Fruit fly (Drosophila melanogaster): ENCODE measurements around the gene Ost48.

Ost48 gene

DNA sequence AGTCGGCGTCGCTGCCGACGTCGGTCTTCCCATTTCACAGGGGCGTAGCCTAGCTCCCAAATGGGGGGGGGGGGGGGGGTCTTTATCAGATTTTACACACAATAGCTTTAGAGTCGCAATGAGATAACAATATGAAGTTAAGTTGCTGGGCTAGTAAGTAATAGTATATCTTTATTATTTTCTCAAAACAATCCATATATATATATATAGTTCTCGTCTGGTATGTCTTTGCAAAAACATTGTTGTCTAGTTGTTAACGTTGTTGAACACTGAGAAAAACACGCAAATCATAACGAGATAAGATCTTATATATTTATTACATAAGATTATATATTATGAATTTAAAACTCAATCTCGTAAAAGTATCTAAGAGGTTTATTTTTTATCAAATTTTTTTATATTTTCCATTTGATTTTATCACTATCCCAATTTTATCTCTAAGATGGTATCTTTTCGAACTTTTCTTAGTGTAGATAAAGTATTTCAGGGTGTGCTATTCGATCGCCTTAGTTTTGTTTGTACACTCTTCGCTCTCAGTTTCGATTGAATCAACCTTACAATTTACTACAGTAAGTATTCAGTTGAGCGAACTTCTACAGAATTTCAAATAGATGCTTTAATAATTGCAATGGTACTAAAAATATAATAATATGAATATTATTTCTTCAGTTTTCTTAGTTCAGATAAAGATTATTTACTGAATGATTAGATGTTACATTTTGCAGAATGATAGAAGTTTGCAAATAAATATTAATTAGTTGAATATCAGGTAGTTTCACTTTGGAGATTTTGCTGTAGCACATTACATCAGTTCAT, 43.8 kb upstream of the Ost48 start (continued):
- TF ChIP-seq CG10654 (GFP tag; optimal IDR thresholded peaks at IDR 0.05) (no peak), CG6175 (GFP tag; IDR thresholded peaks at IDR 0.05) (peak; percentile 82), E2f2 (GFP tag; IDR thresholded peaks at IDR 0.05) (peak; percentile 36), CG17361 (GFP tag; IDR thresholded peaks at IDR 0.05) (peak; percentile 79; the same call in 2 of the 3 replicates), CG6854 (GFP tag; optimal IDR thresholded peaks at IDR 0.05) (peak; percentile 59), CG2202 (tag; optimal IDR thresholded peaks at IDR 0.05) (no peak), CG15479 (GFP tag; optimal IDR thresholded peaks at IDR 0.05) (no peak), CTCF (GFP tag; optimal IDR thresholded peaks at IDR 0.05) (no peak), ttk (GFP tag; IDR thresholded peaks at IDR 0.05) (peak; percentile 68), CG12071 (GFP tag; optimal IDR thresholded peaks at IDR 0.05) (peak; percentile 60), B-H2 (GFP tag; optimal IDR thresholded peaks at IDR 0.05) (peak; percentile 83), crc (GFP tag; optimal IDR thresholded peaks at IDR 0.05) (no peak), tll (GFP tag; optimal IDR thresholded peaks at IDR 0.05) (no peak), ase (GFP tag; IDR thresholded peaks at IDR 0.05) (peak; percentile 59; the same call in 1 of the 3 replicates), CG7357 (GFP tag; IDR thresholded peaks at IDR 0.05) (peak; percentile 69), CG1233 (GFP tag; optimal IDR thresholded peaks at IDR 0.05) (peak; percentile 58), nom (GFP tag; optimal IDR thresholded peaks at IDR 0.05) (no peak), CG1792 (GFP tag; optimal IDR thresholded peaks at IDR 0.05) (no peak), H2.0 (GFP tag; IDR thresholded peaks at IDR 0.05) (peak; percentile 75; the same call in 1 of the 2 replicates), Mes4 (GFP tag; optimal IDR thresholded peaks at IDR 0.05) (no peak), CG11504 (tag; optimal IDR thresholded peaks at IDR 0.05) (peak; percentile 64), CG10366 (GFP tag; IDR thresholded peaks at IDR 0.05) (peak; percentile 77), ems (GFP tag; optimal IDR thresholded peaks at IDR 0.05) (no peak), PHDP (tag; optimal IDR thresholded peaks at IDR 0.05) (peak; percentile 81), ato (GFP tag; IDR thresholded peaks at IDR 0.05; ENCODE audit: partially characterized antibody) (no peak), kah (GFP tag; optimal IDR thresholded peaks at IDR 0.05) (no peak), ac (GFP tag; optimal IDR thresholded peaks at IDR 0.05) (no peak), Bgb (GFP tag; IDR thresholded peaks at IDR 0.05; ENCODE audit: partially characterized antibody) (no peak), Sox102F (GFP tag; optimal IDR thresholded peaks at IDR 0.05) (peak; percentile 50), Drgx (GFP tag; IDR thresholded peaks at IDR 0.05) (peak; percentile 83), lola (GFP tag; optimal IDR thresholded peaks at IDR 0.05) (peak in 1 of 3 experiments; percentile 35), Doc3 (GFP tag; IDR thresholded peaks at IDR 0.05; ENCODE audit: partially characterized antibody) (no peak), emc (GFP tag; optimal IDR thresholded peaks at IDR 0.05) (no peak), CG4282 (GFP tag; optimal IDR thresholded peaks at IDR 0.05) (no peak), HLH3B (GFP tag; IDR thresholded peaks at IDR 0.05) (peak; percentile 67), caup (GFP tag; optimal IDR thresholded peaks at IDR 0.05; ENCODE audit: severe bottlenecking) (peak; percentile 87), CG7271 (tag; optimal IDR thresholded peaks at IDR 0.05) (no peak), sima (GFP tag; optimal IDR thresholded peaks at IDR 0.05) (no peak), Aef1 (GFP tag; IDR thresholded peaks at IDR 0.05) (peak; percentile 71; the same call in 2 of the 3 replicates), ken (GFP tag; IDR thresholded peaks at IDR 0.05) (peak; percentile 82), Six4 (GFP tag; optimal IDR thresholded peaks at IDR 0.05) (no peak), mld (GFP tag; IDR thresholded peaks at IDR 0.05; ENCODE audit: partially characterized antibody) (no peak), unpg (GFP tag; optimal IDR thresholded peaks at IDR 0.05) (peak; percentile 73), Hey (tag; optimal IDR thresholded peaks at IDR 0.05) (no peak), sisA (GFP tag; IDR thresholded peaks at IDR 0.05) (peak; percentile 61), maf-S (GFP tag; optimal IDR thresholded peaks at IDR 0.05) (peak; percentile 25), Dfd (GFP tag; optimal IDR thresholded peaks at IDR 0.05) (no peak), luna (GFP tag; optimal IDR thresholded peaks at IDR 0.05) (peak; percentile 16), gcm (GFP tag; optimal IDR thresholded peaks at IDR 0.05) (peak; percentile 19)
